Worm (Caenorhabditis elegans) whole organism, L4 larva: ENCODE results near the gene copb-1.

Source experiments
- F44E2.7 ChIP-seq: fragments of 200-800 bp; sonication (Bioruptor generic); IDR thresholded peaks from 2 replicates; pipeline ENCODE4 v2.1.2; 2022; ENCODE audit warnings: missing genetic modification characterization, missing compliant biosample characterization
- aly-2 ChIP-seq: sonication (generic microtip); optimal IDR thresholded peaks from 2 replicates; lab custom pipeline; 2018; ENCODE audit warnings: missing biosample characterization, missing genetic modification characterization
- ama-1 ChIP-seq: fragments of 150-350 bp; optimal IDR thresholded peaks from 2 replicates; lab custom pipeline; 2014; ENCODE audit warnings: inconsistent platforms, mixed read lengths
- egl-43 ChIP-seq: fragments of 200-800 bp; sonication (Bioruptor generic); IDR thresholded peaks from 2 replicates; pipeline ENCODE4 v1.3.6; 2022; ENCODE audit warnings: missing genetic modification reagents, missing genetic modification characterization, missing compliant biosample characterization
- nhr-111 ChIP-seq: fragments of 200-800 bp; sonication (Bioruptor generic); optimal IDR thresholded peaks from 2 replicates; lab custom pipeline; 2018; ENCODE audit warnings: mild to moderate bottlenecking, missing genetic modification characterization, missing compliant biosample characterization
- nhr-237 ChIP-seq: sonication (generic microtip); optimal IDR thresholded peaks from 2 replicates; lab custom pipeline; 2017; ENCODE audit warnings: missing biosample characterization, missing genetic modification characterization
- nhr-28 ChIP-seq: fragments of 150-350 bp; optimal IDR thresholded peaks from 2 replicates; lab custom pipeline; 2014; ENCODE audit warnings: missing biosample characterization, missing genetic modification characterization
- nhr-41 ChIP-seq: fragments of 200-800 bp; sonication (Bioruptor generic); IDR thresholded peaks from 2 replicates; pipeline ENCODE4 v1.3.6; 2022; ENCODE audit warnings: missing genetic modification reagents, missing genetic modification characterization, missing compliant biosample characterization
- nhr-77 ChIP-seq: fragments of 150-350 bp; optimal IDR thresholded peaks from 2 replicates; lab custom pipeline; 2014; ENCODE audit warnings: missing biosample characterization, missing genetic modification characterization
- unc-62 ChIP-seq, 3 experiments: fragments of 150-350 bp in 1 of 3; sonication (generic microtip); optimal IDR thresholded peaks in 2 of 3; peaks in 1 of 3; 1 replicate in 1 of 3; 2 replicates in 2 of 3; lab custom pipeline; 2014 to 2017; ENCODE audit warnings: missing biosample characterization in 3 of 3, missing genetic modification characterization in 3 of 3, missing genetic modification reagents in 3 of 3, missing genotype in 1 of 3

DNA sequence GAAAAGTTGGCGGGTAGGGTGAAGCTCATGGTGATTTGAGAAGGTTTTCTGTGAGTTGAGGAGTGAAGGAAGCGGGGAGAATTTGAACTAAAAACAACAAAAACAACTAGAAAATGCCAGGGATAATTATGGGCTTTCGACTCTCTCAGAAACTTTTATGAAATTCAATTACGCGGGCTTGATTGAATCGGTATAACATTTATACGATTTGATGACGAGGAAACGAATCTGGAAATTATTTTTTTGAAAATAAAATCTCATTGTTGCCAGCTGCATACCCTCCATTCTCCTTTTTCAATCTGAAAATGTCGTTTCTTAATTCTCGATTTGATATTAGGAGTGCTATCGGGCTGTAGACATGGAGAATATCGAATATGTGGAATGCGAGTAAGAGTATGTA is 12.7 kb downstream of the copb-1 start, which contains the start of gene srg-21:
- TF ChIP-seq ama-1 (lab: Kevin White, UChicago), result no peak
- no peak for TF ChIP-seq F44E2.7 (GFP tag; lab: Robert Waterston, UW)
- no peak for TF ChIP-seq nhr-28
- no peak for TF ChIP-seq unc-62 (GFP tag; optimal IDR thresholded peaks at IDR 0.05 in 1 of 2; lab: Kevin White, UChicago)
- no peak for TF ChIP-seq unc-62 (tag; optimal IDR thresholded peaks at IDR 0.05; lab: Kevin White, UChicago)
- TF ChIP-seq nhr-111 (GFP tag; lab: Kevin White, UChicago), result no peak
- TF ChIP-seq nhr-41 (GFP tag; lab: Robert Waterston, UW), result no peak
- TF ChIP-seq nhr-77 (tag; lab: Kevin White, UChicago), result no peak
- TF ChIP-seq egl-43 (GFP tag; lab: Robert Waterston, UW), result no peak
- TF ChIP-seq nhr-237 (tag; lab: Kevin White, UChicago), result no peak
- TF ChIP-seq aly-2 (tag; lab: Kevin White, UChicago), result no peak
